Fruit fly (Drosophila melanogaster) whole organism, embryonic: ENCODE data around the gene Vps29.

Experiments used
- BEAF-32 ChIP-seq: fragments of 200-800 bp; sonication (Bioruptor generic); optimal IDR thresholded peaks from 3 replicates; lab custom pipeline; 2017; ENCODE audit warnings: missing biosample characterization, missing genetic modification characterization, mild to moderate bottlenecking, moderate library complexity, missing genetic modification reagents
- CG1024 ChIP-seq: fragments of 200-800 bp; sonication (Bioruptor generic); IDR thresholded peaks from 2 replicates; pipeline ENCODE4 v1.3.6; 2022; ENCODE audit warnings: missing biosample characterization, missing genetic modification characterization
- CG10462 ChIP-seq: fragments of 200-800 bp; sonication (Bioruptor generic); optimal IDR thresholded peaks from 2 replicates; lab custom pipeline; 2016; ENCODE audit warnings: missing biosample characterization, missing genetic modification characterization
- CG11085 ChIP-seq: fragments of 200-800 bp; sonication (Bioruptor generic); IDR thresholded peaks from 2 replicates; pipeline ENCODE4 v1.3.6; 2022; ENCODE audit warnings: missing biosample characterization, missing genetic modification characterization
- CG12155 ChIP-seq: fragments of 200-800 bp; sonication (Bioruptor generic); optimal IDR thresholded peaks from 3 replicates; lab custom pipeline; 2016; ENCODE audit warnings: missing biosample characterization, missing genetic modification characterization
- CG1602 ChIP-seq: fragments of 200-800 bp; sonication (Bioruptor generic); optimal IDR thresholded peaks from 3 replicates; lab custom pipeline; 2016; ENCODE audit warnings: missing biosample characterization, missing genetic modification characterization
- CG16863 ChIP-seq: fragments of 200-800 bp; sonication (Bioruptor generic); optimal IDR thresholded peaks from 3 replicates; lab custom pipeline; 2016; ENCODE audit warnings: missing biosample characterization, missing genetic modification characterization
- CG18476 ChIP-seq: fragments of 200-800 bp; sonication (Bioruptor generic); optimal IDR thresholded peaks from 2 replicates; lab custom pipeline; 2016; ENCODE audit warnings: missing biosample characterization, mild to moderate bottlenecking, missing genetic modification characterization
- CG18764 ChIP-seq: fragments of 200-800 bp; sonication (Bioruptor generic); optimal IDR thresholded peaks from 3 replicates; lab custom pipeline; 2016; ENCODE audit warnings: missing biosample characterization, missing genetic modification characterization
- CG2889 ChIP-seq: fragments of 200-800 bp; sonication (Bioruptor generic); IDR thresholded peaks from 3 replicates; pipeline ENCODE4 v1.3.6; 2022; ENCODE audit warnings: missing biosample characterization, missing genetic modification characterization
- CG3281 ChIP-seq: fragments of 200-800 bp; sonication (Bioruptor generic); optimal IDR thresholded peaks from 3 replicates; lab custom pipeline; 2017; ENCODE audit warnings: missing biosample characterization, mild to moderate bottlenecking, missing genetic modification characterization
- CG34422 ChIP-seq: fragments of 200-800 bp; sonication (Bioruptor generic); IDR thresholded peaks from 3 replicates; pipeline ENCODE4 v1.3.6; 2022; ENCODE audit warnings: missing biosample characterization, missing genetic modification characterization
- CG4424 ChIP-seq: fragments of 200-800 bp; sonication (Bioruptor generic); optimal IDR thresholded peaks from 3 replicates; lab custom pipeline; 2016; ENCODE audit warnings: missing biosample characterization, missing genetic modification characterization
- CG4820 ChIP-seq: fragments of 200-800 bp; sonication (Bioruptor generic); optimal IDR thresholded peaks from 3 replicates; lab custom pipeline; 2016; ENCODE audit warnings: missing biosample characterization, missing genetic modification characterization
- CG4854 ChIP-seq: fragments of 200-800 bp; sonication (Bioruptor generic); optimal IDR thresholded peaks from 2 replicates; lab custom pipeline; 2016; ENCODE audit warnings: missing biosample characterization, missing genetic modification characterization, inconsistent platforms
- CG6254 ChIP-seq: fragments of 200-800 bp; sonication (Bioruptor generic); optimal IDR thresholded peaks from 3 replicates; lab custom pipeline; 2017; ENCODE audit warnings: mild to moderate bottlenecking, missing biosample characterization, missing genetic modification reagents, missing genetic modification characterization
- CG7372 ChIP-seq: fragments of 200-800 bp; sonication (Bioruptor generic); IDR thresholded peaks from 2 replicates; pipeline ENCODE4 v1.3.6; 2022; ENCODE audit warnings: missing biosample characterization, missing genetic modification characterization
- CG9215 ChIP-seq: fragments of 200-800 bp; sonication (Bioruptor generic); IDR thresholded peaks from 2 replicates; pipeline ENCODE4 v1.3.6; 2022; ENCODE audit warnings: missing biosample characterization, missing genetic modification characterization
- CHES-1-like ChIP-seq: fragments of 200-800 bp; sonication (Bioruptor generic); optimal IDR thresholded peaks from 2 replicates; lab custom pipeline; 2016; ENCODE audit warnings: missing biosample characterization, missing genetic modification characterization
- Dip2 ChIP-seq: fragments of 200-800 bp; sonication (Bioruptor generic); IDR thresholded peaks from 2 replicates; pipeline ENCODE4 v1.3.6; 2022; ENCODE audit warnings: missing biosample characterization, missing genetic modification characterization
- Ets65A ChIP-seq: fragments of 200-800 bp; sonication (Bioruptor generic); peaks from one replicate; lab custom pipeline; 2016; ENCODE audit warnings: missing biosample characterization, missing genetic modification characterization
- Gug ChIP-seq: fragments of 200-800 bp; sonication (Bioruptor generic); IDR thresholded peaks from 4 replicates; pipeline ENCODE4 v1.3.6; 2022; ENCODE audit warnings: missing biosample characterization, missing genetic modification characterization
- HmgZ ChIP-seq: fragments of 200-800 bp; sonication (Bioruptor generic); optimal IDR thresholded peaks from 2 replicates; lab custom pipeline; 2018; ENCODE audit warnings: missing biosample characterization, mild to moderate bottlenecking, missing genetic modification characterization
- Hr3 ChIP-seq: fragments of 200-800 bp; sonication (Bioruptor generic); optimal IDR thresholded peaks from 3 replicates; lab custom pipeline; 2016; ENCODE audit warnings: missing biosample characterization, missing genetic modification characterization
- NFAT ChIP-seq: fragments of 200-800 bp; sonication (Bioruptor generic); IDR thresholded peaks from 2 replicates; pipeline ENCODE4 v1.3.6; 2022; ENCODE audit warnings: missing biosample characterization, missing genetic modification characterization
- NfI ChIP-seq: fragments of 200-800 bp; sonication (Bioruptor generic); optimal IDR thresholded peaks from 3 replicates; lab custom pipeline; 2018; ENCODE audit warnings: missing biosample characterization, mild to moderate bottlenecking, missing genetic modification characterization, moderate library complexity
- Rfx ChIP-seq: fragments of 200-800 bp; sonication (Bioruptor generic); IDR thresholded peaks from 2 replicates; pipeline ENCODE4 v1.3.6; 2022; ENCODE audit warnings: missing biosample characterization, missing genetic modification characterization
- Side ChIP-seq: fragments of 200-800 bp; sonication (Bioruptor generic); optimal IDR thresholded peaks from 2 replicates; lab custom pipeline; 2016; ENCODE audit warnings: missing biosample characterization, missing genetic modification characterization
- Sry-δ ChIP-seq: fragments of 200-800 bp; sonication (Bioruptor generic); optimal IDR thresholded peaks from 2 replicates; lab custom pipeline; 2016; ENCODE audit warnings: missing biosample characterization, missing genetic modification characterization
- Trl ChIP-seq, 3 experiments: fragments of >200 bp in 2 of 3; fragments of 200-800 bp in 1 of 3; sonication (Bioruptor generic) in 1 of 3; optimal IDR thresholded peaks; 2 replicates in 1 of 3; 3 replicates in 2 of 3; lab custom pipeline; 2016 to 2017; ENCODE audit warnings: missing biosample characterization in 1 of 3, missing genetic modification characterization in 1 of 3
- YL-1 ChIP-seq: fragments of 200-800 bp; sonication (Bioruptor generic); optimal IDR thresholded peaks from 3 replicates; lab custom pipeline; 2017; ENCODE audit warnings: missing biosample characterization, mild to moderate bottlenecking, missing genetic modification characterization
- ato ChIP-seq: fragments of 200-800 bp; sonication (Bioruptor generic); IDR thresholded peaks from 2 replicates; pipeline ENCODE4 v1.3.6; 2022; ENCODE audit warnings: missing biosample characterization, missing genetic modification characterization; ENCODE audit not compliant: partially characterized antibody
- bcd ChIP-seq: fragments of 200-800 bp; sonication (Bioruptor generic); optimal IDR thresholded peaks from 2 replicates; lab custom pipeline; 2017; ENCODE audit warnings: missing biosample characterization, mild to moderate bottlenecking, missing genetic modification characterization
- bowl ChIP-seq: fragments of 200-800 bp; sonication (Bioruptor generic); IDR thresholded peaks from 2 replicates; pipeline ENCODE4 v1.3.6; 2022; ENCODE audit warnings: missing biosample characterization, missing genetic modification characterization
- chn ChIP-seq: fragments of 200-800 bp; sonication (Bioruptor generic); optimal IDR thresholded peaks from 2 replicates; lab custom pipeline; 2016; ENCODE audit warnings: missing biosample characterization, missing genetic modification characterization
- crc ChIP-seq: fragments of 200-800 bp; sonication (Bioruptor generic); optimal IDR thresholded peaks from 2 replicates; lab custom pipeline; 2016; ENCODE audit warnings: missing biosample characterization, missing genetic modification characterization
- eyg ChIP-seq: fragments of 200-800 bp; sonication (Bioruptor generic); optimal IDR thresholded peaks from 3 replicates; lab custom pipeline; 2016; ENCODE audit warnings: missing biosample characterization, missing genetic modification characterization
- ftz-f1 ChIP-seq: fragments of 200-800 bp; sonication (Bioruptor generic); optimal IDR thresholded peaks from 2 replicates; lab custom pipeline; 2016; ENCODE audit warnings: missing biosample characterization, missing genetic modification characterization
- mam ChIP-seq: fragments of 200-800 bp; sonication (Bioruptor generic); optimal IDR thresholded peaks from 3 replicates; lab custom pipeline; 2016; ENCODE audit warnings: missing biosample characterization, missing genetic modification characterization
- mld ChIP-seq: fragments of 200-800 bp; sonication (Bioruptor generic); IDR thresholded peaks from 3 replicates; pipeline ENCODE4 v1.3.6; 2022; ENCODE audit warnings: missing biosample characterization, missing genetic modification characterization; ENCODE audit not compliant: partially characterized antibody
- pan ChIP-seq, 4 experiments: fragments of >200 bp in 3 of 4; fragments of 200-800 bp in 1 of 4; sonication (Bioruptor generic) in 1 of 4; optimal IDR thresholded peaks in 3 of 4; IDR thresholded peaks in 1 of 4; 2 replicates each; pipeline versions ENCODE4 v1.3.6 to Lab custom; 2017 to 2022; ENCODE audit warnings: missing biosample characterization in 2 of 4, missing genetic modification characterization in 2 of 4, mixed read lengths in 1 of 4
- rib ChIP-seq: fragments of 200-800 bp; sonication (Bioruptor generic); IDR thresholded peaks from 2 replicates; pipeline ENCODE4 v1.3.6; 2022; ENCODE audit warnings: missing biosample characterization, missing genetic modification characterization
- row ChIP-seq: fragments of 200-800 bp; sonication (Bioruptor generic); IDR thresholded peaks from 3 replicates; pipeline ENCODE4 v1.3.6; 2022; ENCODE audit warnings: missing biosample characterization, missing genetic modification characterization
- sens-2 ChIP-seq: fragments of 200-800 bp; sonication (Bioruptor generic); IDR thresholded peaks from 2 replicates; pipeline ENCODE4 v1.3.6; 2022; ENCODE audit warnings: missing biosample characterization, missing genetic modification characterization
- slbo ChIP-seq: fragments of 200-800 bp; sonication (Bioruptor generic); IDR thresholded peaks from 2 replicates; pipeline ENCODE4 v1.3.6; 2022; ENCODE audit warnings: missing biosample characterization, missing genetic modification characterization
- stwl ChIP-seq: fragments of 200-800 bp; sonication (Bioruptor generic); optimal IDR thresholded peaks from 3 replicates; lab custom pipeline; 2018; ENCODE audit warnings: missing biosample characterization, mild to moderate bottlenecking, missing genetic modification characterization, moderate library complexity
- tin ChIP-seq: fragments of 200-800 bp; sonication (Bioruptor generic); optimal IDR thresholded peaks from 3 replicates; lab custom pipeline; 2016; ENCODE audit warnings: missing biosample characterization, missing genetic modification characterization
- tll ChIP-seq, 2 experiments: fragments of 200-800 bp in 1 of 2; fragments of >200 bp in 1 of 2; sonication (Bioruptor generic) in 1 of 2; optimal IDR thresholded peaks; 2 replicates each; lab custom pipeline; 2017 to 2019; ENCODE audit warnings: missing biosample characterization in 2 of 2, missing genetic modification characterization in 2 of 2, mild to moderate bottlenecking in 1 of 2, moderate library complexity in 1 of 2
- tna ChIP-seq: fragments of 200-800 bp; sonication (Bioruptor generic); IDR thresholded peaks from 2 replicates; pipeline ENCODE4 v1.3.6; 2022; ENCODE audit warnings: missing biosample characterization, missing genetic modification characterization; ENCODE audit not compliant: partially characterized antibody
- tup ChIP-seq: fragments of 200-800 bp; sonication (Bioruptor generic); optimal IDR thresholded peaks from 2 replicates; lab custom pipeline; 2016; ENCODE audit warnings: missing biosample characterization, mild to moderate bottlenecking, missing genetic modification characterization, moderate library complexity

Vps29 gene

dm6 chr2L:1150554-1150953 lies at the start of gene Vps29, which contains the start of gene Tfb4:
Gene Vps29 (plus strand): TSS chr2L:1150766.
Gene Tfb4 (minus strand): TSS chr2L:1150677.
- TF ChIP-seq CG10462 (no peak), CG7372 (GFP tag; lab: Robert Waterston, UW) (no peak; the same call in 1 of the 2 replicates), Sry-δ (GFP tag; lab: Kevin White, UChicago) (peak; percentile 94), YL-1 (GFP tag; lab: Kevin White, UChicago) (peak; percentile 2), pan (optimal IDR thresholded peaks at IDR 0.05; lab: Kevin White, UChicago) (no peak), pan (GFP tag; optimal IDR thresholded peaks at IDR 0.05 in 1 of 2, IDR thresholded peaks at IDR 0.05 in 1 of 2) (peak in 1 of 2 experiments; percentile 52), Rfx (GFP tag; lab: Robert Waterston, UW) (peak; percentile 81), CG34422 (GFP tag; lab: Robert Waterston, UW) (peak; percentile 68; the same call in 1 of the 3 replicates), Ets65A (peak; percentile 94), Side (peak; percentile 63), CG16863 (GFP tag; lab: Kevin White, UChicago) (peak; percentile 12), CG3281 (no peak), CG4820 (GFP tag; lab: Kevin White, UChicago) (peak; percentile 21), CG2889 (GFP tag; lab: Robert Waterston, UW) (no peak), CG11085 (GFP tag; lab: Robert Waterston, UW) (peak; percentile 46; the same call in 1 of the 2 replicates), Dip2 (GFP tag; lab: Robert Waterston, UW) (no peak), eyg (GFP tag; lab: Kevin White, UChicago) (no peak), tup (GFP tag; lab: Kevin White, UChicago) (peak; percentile 49), bcd (GFP tag; lab: Kevin White, UChicago) (no peak), row (peak; percentile 65), slbo (GFP tag; lab: Robert Waterston, UW) (peak; percentile 69), sens-2 (GFP tag; lab: Robert Waterston, UW) (no peak), NFAT (GFP tag; lab: Robert Waterston, UW) (peak; percentile 66; the same call in 1 of the 2 replicates), bowl (GFP tag; lab: Robert Waterston, UW) (peak; percentile 16; the same call in 1 of the 2 replicates), Trl (optimal IDR thresholded peaks at IDR 0.05; lab: Kevin White, UChicago) (no peak), Trl (GFP tag; optimal IDR thresholded peaks at IDR 0.05; lab: Kevin White, UChicago) (peak; percentile 58), BEAF-32 (GFP tag; lab: Kevin White, UChicago) (peak; percentile 66), chn (GFP tag; lab: Kevin White, UChicago) (peak; percentile 55), CG18476 (no peak), crc (GFP tag; lab: Kevin White, UChicago) (peak; percentile 7), rib (peak; percentile 62; the same call in 1 of the 2 replicates), CHES-1-like (GFP tag; lab: Kevin White, UChicago) (peak; percentile 65), ato (GFP tag; lab: Robert Waterston, UW) (peak; percentile 96), NfI (GFP tag; lab: Kevin White, UChicago) (peak; percentile 51), CG18764 (GFP tag; lab: Kevin White, UChicago) (no peak), mam (peak; percentile 73), CG6254 (no peak), HmgZ (tag; lab: Kevin White, UChicago) (peak; percentile 56), Hr3 (no peak), ftz-f1 (GFP tag; lab: Kevin White, UChicago) (no peak), CG12155 (peak; percentile 50), Gug (peak; percentile 60; the same call in 1 of the 4 replicates), stwl (tag; lab: Kevin White, UChicago) (peak; percentile 91), CG9215 (GFP tag; lab: Robert Waterston, UW) (0 out of 2 replicates have a peak, but pooled peaks have one; percentile 35), CG1602 (GFP tag; lab: Kevin White, UChicago) (no peak), tin (GFP tag; lab: Kevin White, UChicago) (peak; percentile 67), mld (GFP tag; lab: Robert Waterston, UW) (peak; percentile 96), CG4854 (GFP tag; lab: Kevin White, UChicago) (peak; percentile 21), tna (GFP tag; lab: Robert Waterston, UW) (peak; percentile 96), tll (GFP tag; optimal IDR thresholded peaks at IDR 0.05; lab: Kevin White, UChicago) (no peak), CG4424 (GFP tag; lab: Kevin White, UChicago) (no peak), CG1024 (GFP tag; lab: Robert Waterston, UW) (0 out of 2 replicates have a peak, but pooled peaks have one; percentile 32)
